Worm (Caenorhabditis elegans) whole organism, young adult: Measurements from ENCODE around the gene syf-3.

ENCODE experiments used
- B0019.2 ChIP-seq: fragments of 200-800 bp; sonication (Bioruptor generic); conservative IDR thresholded peaks from 2 replicates; pipeline ENCODE4 v1.3.6; 2022; ENCODE audit warnings: missing genetic modification reagents, missing genetic modification characterization, missing compliant biosample characterization
- B0035.1 ChIP-seq: sonication (generic microtip); optimal IDR thresholded peaks from 2 replicates; lab custom pipeline; 2016; ENCODE audit warnings: missing genetic modification characterization, mild to moderate bottlenecking, missing compliant biosample characterization, missing genotype, missing genetic modification reagents
- C06A6.2 ChIP-seq: fragments of 200-800 bp; sonication (Bioruptor generic); conservative IDR thresholded peaks from 2 replicates; pipeline ENCODE4 v1.3.6; 2022; ENCODE audit warnings: missing genetic modification characterization, missing compliant biosample characterization
- D2030.7 ChIP-seq: fragments of 200-800 bp; sonication (Bioruptor generic); IDR thresholded peaks from 2 replicates; pipeline ENCODE4 v1.3.6; 2022; ENCODE audit warnings: missing genetic modification reagents, missing genetic modification characterization, missing compliant biosample characterization
- F10E7.11 ChIP-seq: sonication (generic microtip); optimal IDR thresholded peaks from 2 replicates; lab custom pipeline; 2017; ENCODE audit warnings: mild to moderate bottlenecking, missing genetic modification characterization, moderate library complexity, missing compliant biosample characterization
- F22D6.2 ChIP-seq: sonication (generic microtip); optimal IDR thresholded peaks from 2 replicates; lab custom pipeline; 2016; ENCODE audit warnings: mild to moderate bottlenecking, missing genetic modification characterization, missing compliant biosample characterization
- F37B4.10 ChIP-seq: fragments of 200-800 bp; sonication (Bioruptor generic); IDR thresholded peaks from 2 replicates; pipeline ENCODE4 v1.3.6; 2022; ENCODE audit warnings: missing genetic modification characterization, missing compliant biosample characterization
- F49E8.2 ChIP-seq: sonication (generic microtip); optimal IDR thresholded peaks from 3 replicates; lab custom pipeline; 2017; ENCODE audit warnings: missing genetic modification characterization, mild to moderate bottlenecking, missing compliant biosample characterization, antibody characterized with exemption, moderate library complexity; ENCODE audit not compliant: insufficient read depth
- F55B11.4 ChIP-seq: sonication (generic microtip); optimal IDR thresholded peaks from 2 replicates; lab custom pipeline; 2016; ENCODE audit warnings: missing compliant biosample characterization, missing genetic modification characterization, borderline replicate concordance; ENCODE audit not compliant: insufficient read depth
- F57A8.1 ChIP-seq: fragments of 200-800 bp; sonication (Bioruptor generic); optimal IDR thresholded peaks from 2 replicates; lab custom pipeline; 2018; ENCODE audit warnings: mild to moderate bottlenecking, missing genetic modification characterization, moderate library complexity, missing compliant biosample characterization
- F57C9.4 ChIP-seq: sonication (generic microtip); optimal IDR thresholded peaks from 2 replicates; lab custom pipeline; 2017; ENCODE audit warnings: mild to moderate bottlenecking, missing genetic modification characterization, missing compliant biosample characterization
- K12H6.12 ChIP-seq: fragments of 200-800 bp; sonication (Bioruptor generic); optimal IDR thresholded peaks from 2 replicates; lab custom pipeline; 2018; ENCODE audit warnings: mild to moderate bottlenecking, missing genetic modification characterization, missing compliant biosample characterization
- Y67H2A.10 ChIP-seq: fragments of 200-800 bp; sonication (Bioruptor generic); conservative IDR thresholded peaks from 2 replicates; pipeline ENCODE4 v1.3.6; 2022; ENCODE audit warnings: missing genetic modification reagents, missing genetic modification characterization, missing compliant biosample characterization
- Y79H2A.3 ChIP-seq: fragments of 200-800 bp; sonication (Bioruptor generic); conservative IDR thresholded peaks from 2 replicates; pipeline ENCODE4 v1.3.6; 2022; ENCODE audit warnings: missing genetic modification reagents, missing genetic modification characterization, missing compliant biosample characterization
- Y95B8A.8 ChIP-seq: fragments of 200-800 bp; sonication (Bioruptor generic); IDR thresholded peaks from 2 replicates; pipeline ENCODE4 v1.3.6; 2022; ENCODE audit warnings: missing genetic modification reagents, missing genetic modification characterization, missing compliant biosample characterization
- ama-1 ChIP-seq, 3 experiments: fragments of 150-350 bp in 1 of 3; sonication (generic microtip) in 2 of 3; optimal IDR thresholded peaks; 2 replicates each; lab custom pipeline; 2014 to 2018; ENCODE audit warnings: missing biosample characterization in 2 of 3, missing genetic modification characterization in 2 of 3, missing genetic modification reagents in 2 of 3
- atf-7 ChIP-seq: sonication (generic microtip); optimal IDR thresholded peaks from 2 replicates; lab custom pipeline; 2017; ENCODE audit warnings: mild to moderate bottlenecking, missing genetic modification characterization, missing compliant biosample characterization
- attf-5 ChIP-seq: fragments of 200-800 bp; sonication (Bioruptor generic); optimal IDR thresholded peaks from 2 replicates; lab custom pipeline; 2018; ENCODE audit warnings: mild to moderate bottlenecking, missing genetic modification characterization, missing compliant biosample characterization
- ceh-100 ChIP-seq: fragments of 200-800 bp; sonication (Bioruptor generic); IDR thresholded peaks from 2 replicates; pipeline ENCODE4 v1.3.6; 2022; ENCODE audit warnings: missing genetic modification reagents, missing genetic modification characterization, missing compliant biosample characterization
- ceh-79 ChIP-seq: sonication (generic microtip); optimal IDR thresholded peaks from 2 replicates; lab custom pipeline; 2017; ENCODE audit warnings: mild to moderate bottlenecking, missing genetic modification characterization, missing compliant biosample characterization
- die-1 ChIP-seq: sonication (generic microtip); optimal IDR thresholded peaks from 2 replicates; lab custom pipeline; 2016; ENCODE audit warnings: missing genotype, mild to moderate bottlenecking, missing genetic modification characterization, missing compliant biosample characterization
- fkh-3 ChIP-seq: sonication (generic microtip); optimal IDR thresholded peaks from 2 replicates; lab custom pipeline; 2016; ENCODE audit warnings: mild to moderate bottlenecking, missing genetic modification characterization, missing compliant biosample characterization
- hlh-26 ChIP-seq: fragments of 200-800 bp; sonication (Bioruptor generic); conservative IDR thresholded peaks from 2 replicates; pipeline ENCODE4 v1.3.6; 2022; ENCODE audit warnings: missing genetic modification reagents, missing genetic modification characterization, missing compliant biosample characterization
- hsf-1 ChIP-seq: fragments of 200-800 bp; sonication (Bioruptor generic); IDR thresholded peaks from 2 replicates; pipeline ENCODE4 v1.3.6; 2022; ENCODE audit warnings: missing genetic modification reagents, missing genetic modification characterization, missing compliant biosample characterization
- lag-1 ChIP-seq: fragments of 200-800 bp; sonication (Bioruptor generic); IDR thresholded peaks from 2 replicates; pipeline ENCODE4 v1.3.6; 2022; ENCODE audit warnings: missing genetic modification reagents, missing genetic modification characterization, missing compliant biosample characterization
- madf-6 ChIP-seq: fragments of 200-800 bp; sonication (Bioruptor generic); IDR thresholded peaks from 2 replicates; pipeline ENCODE4 v1.3.6; 2022; ENCODE audit warnings: missing genetic modification reagents, missing genetic modification characterization, missing compliant biosample characterization
- mcd-1 ChIP-seq: fragments of 200-800 bp; sonication (Bioruptor generic); IDR thresholded peaks from 2 replicates; pipeline ENCODE4 v1.3.6; 2022; ENCODE audit warnings: missing genetic modification reagents, missing genetic modification characterization, missing compliant biosample characterization
- nfya-2 ChIP-seq: fragments of 200-800 bp; sonication (Bioruptor generic); IDR thresholded peaks from 2 replicates; pipeline ENCODE4 v1.3.6; 2022; ENCODE audit warnings: missing genetic modification reagents, missing genetic modification characterization, missing compliant biosample characterization
- nfyb-1 ChIP-seq: fragments of 200-800 bp; sonication (Bioruptor generic); IDR thresholded peaks from 2 replicates; pipeline ENCODE4 v1.3.6; 2022; ENCODE audit warnings: missing genetic modification reagents, missing genetic modification characterization, missing compliant biosample characterization
- nhr-90 ChIP-seq: sonication (generic microtip); optimal IDR thresholded peaks from 2 replicates; lab custom pipeline; 2016; ENCODE audit warnings: missing genotype, mild to moderate bottlenecking, missing genetic modification characterization, missing compliant biosample characterization
- pha-4 ChIP-seq: fragments of 150-350 bp; sonication (generic microtip); optimal IDR thresholded peaks from 2 replicates; lab custom pipeline; 2014; ENCODE audit warnings: missing biosample characterization, missing genetic modification reagents, missing genetic modification characterization
- rec-8 ChIP-seq, 2 experiments: sonication (generic microtip); optimal IDR thresholded peaks; 2 replicates each; lab custom pipeline; 2016; ENCODE audit warnings: mild to moderate bottlenecking in 2 of 2, missing genetic modification characterization in 2 of 2, missing genetic modification reagents in 2 of 2, missing genotype in 2 of 2, missing biosample characterization in 1 of 2, missing compliant biosample characterization in 1 of 2, moderate library complexity in 1 of 2
- repo-1 ChIP-seq: sonication (generic microtip); optimal IDR thresholded peaks from 2 replicates; lab custom pipeline; 2017; ENCODE audit warnings: mild to moderate bottlenecking, missing genetic modification characterization, missing compliant biosample characterization
- snpc-4 ChIP-seq, 5 experiments: fragments of 150-350 bp in 1 of 5; sonication (generic microtip) in 4 of 5; optimal IDR thresholded peaks; 2 replicates each; lab custom pipeline; 2014 to 2018; ENCODE audit warnings: missing genetic modification characterization in 5 of 5, missing biosample characterization in 3 of 5, antibody characterized with exemption in 2 of 5, mild to moderate bottlenecking in 2 of 5, missing compliant biosample characterization in 2 of 5, missing genotype in 2 of 5, moderate library complexity in 2 of 5, missing genetic modification reagents in 1 of 5
- somi-1 ChIP-seq: fragments of 200-800 bp; sonication (Bioruptor generic); optimal IDR thresholded peaks from 2 replicates; lab custom pipeline; 2018; ENCODE audit warnings: mild to moderate bottlenecking, missing genetic modification characterization, missing compliant biosample characterization
- unc-130 ChIP-seq: sonication (generic microtip); optimal IDR thresholded peaks from 2 replicates; lab custom pipeline; 2016; ENCODE audit warnings: missing genetic modification reagents, missing genetic modification characterization, missing compliant biosample characterization
- zfh-2 ChIP-seq: fragments of 200-800 bp; sonication (Bioruptor generic); conservative IDR thresholded peaks from 2 replicates; pipeline ENCODE4 v1.3.6; 2022; ENCODE audit warnings: missing genetic modification reagents, missing genetic modification characterization, missing compliant biosample characterization
- ztf-26 ChIP-seq: sonication (generic microtip); optimal IDR thresholded peaks from 2 replicates; lab custom pipeline; 2017; ENCODE audit warnings: missing genetic modification characterization, missing compliant biosample characterization
- ztf-28 ChIP-seq: fragments of 200-800 bp; sonication (Bioruptor generic); IDR thresholded peaks from 2 replicates; pipeline ENCODE4 v1.3.6; 2022; ENCODE audit warnings: missing genetic modification reagents, missing genetic modification characterization, missing compliant biosample characterization

Gene syf-3

ce11 chrV:5899940-5900339 lies 39.9 kb upstream of the syf-3 start, which contains the start of gene srd-16:
Gene srd-16, minus strand, starts transcription at chrV:5900040.
- TF ChIP-seq repo-1 (tag; lab: Kevin White, UChicago) (no peak), Y67H2A.10 (GFP tag; lab: Robert Waterston, UW) (no peak), F49E8.2 (no peak), K12H6.12 (tag; lab: Kevin White, UChicago) (no peak), ama-1 (optimal IDR thresholded peaks at IDR 0.05; lab: Kevin White, UChicago) (no peak), ama-1 (GFP tag; optimal IDR thresholded peaks at IDR 0.05; lab: Kevin White, UChicago) (no peak), fkh-3 (tag; lab: Kevin White, UChicago) (no peak), somi-1 (GFP tag; lab: Kevin White, UChicago) (no peak), lag-1 (no peak), die-1 (no peak), Y79H2A.3 (GFP tag; lab: Robert Waterston, UW) (no peak), nfya-2 (GFP tag; lab: Robert Waterston, UW) (no peak), atf-7 (tag; lab: Kevin White, UChicago) (no peak), snpc-4 (GFP tag; optimal IDR thresholded peaks at IDR 0.05; lab: Kevin White, UChicago) (no peak), snpc-4 (tag; optimal IDR thresholded peaks at IDR 0.05; lab: Kevin White, UChicago) (no peak), nhr-90 (no peak), D2030.7 (no peak), F37B4.10 (GFP tag; lab: Robert Waterston, UW) (no peak), F57C9.4 (no peak), zfh-2 (no peak), pha-4 (tag; lab: Kevin White, UChicago) (no peak)

DNA sequence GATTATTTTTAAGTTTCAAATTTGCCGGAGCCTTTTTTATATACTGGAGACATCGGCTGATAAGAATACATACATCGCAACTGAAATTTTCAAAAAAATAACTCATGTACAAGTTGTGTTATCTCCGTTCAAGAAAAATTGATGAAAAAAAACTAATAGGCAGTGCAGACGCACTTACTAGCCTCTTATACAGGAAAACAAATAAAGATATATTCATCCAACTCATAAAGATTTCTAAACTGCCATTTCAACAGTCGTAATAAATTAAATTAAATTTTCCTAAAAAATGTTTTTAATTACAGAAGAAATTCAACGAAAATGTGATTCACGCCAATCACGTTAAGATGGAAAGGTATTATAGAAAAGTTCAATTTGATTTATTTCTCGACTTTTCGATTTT lies 38.0 kb upstream of the syf-3 start, which contains the start of gene C04E6.5:
C04E6.5 (plus strand) TSS at position 301 of the 400 bp plus-strand sequence.
- TF ChIP-seq hsf-1 (GFP tag; lab: Robert Waterston, UW) (no peak), mcd-1 (GFP tag; lab: Robert Waterston, UW) (no peak), madf-6 (GFP tag; lab: Robert Waterston, UW) (no peak), F57A8.1 (GFP tag; lab: Kevin White, UChicago) (no peak), somi-1 (GFP tag; lab: Kevin White, UChicago) (no peak), F10E7.11 (tag; lab: Kevin White, UChicago) (no peak), B0035.1 (tag; lab: Kevin White, UChicago) (no peak), hlh-26 (GFP tag; lab: Robert Waterston, UW) (no peak), ztf-26 (no peak), B0019.2 (GFP tag; lab: Robert Waterston, UW) (no peak), Y95B8A.8 (no peak)

- no peak for TF ChIP-seq ztf-28 (GFP tag; lab: Robert Waterston, UW)
- TF ChIP-seq ceh-79 (tag; lab: Kevin White, UChicago): no peak
- no peak for TF ChIP-seq hsf-1 (GFP tag; lab: Robert Waterston, UW)
- TF ChIP-seq ceh-100: no peak
- TF ChIP-seq repo-1 (tag; lab: Kevin White, UChicago): no peak
- TF ChIP-seq F22D6.2 (tag; lab: Kevin White, UChicago): no peak
- no peak for TF ChIP-seq nfya-2 (GFP tag; lab: Robert Waterston, UW)
- no peak for TF ChIP-seq rec-8 (tag; optimal IDR thresholded peaks at IDR 0.05; lab: Kevin White, UChicago)
- no peak for TF ChIP-seq C06A6.2 (GFP tag; lab: Robert Waterston, UW)
- no peak for TF ChIP-seq nfyb-1
- TF ChIP-seq attf-5: no peak
- no peak for TF ChIP-seq unc-130 (GFP tag; lab: Kevin White, UChicago)
- no peak for TF ChIP-seq F55B11.4 (tag; lab: Kevin White, UChicago)
These were observed 33.6 kb upstream of the syf-3 start, which contains the start of gene srd-15 for ce11 chrV:5906252-5906651. Gene srd-15, minus strand, starts transcription at chrV:5906352.
